Fruit fly (Drosophila melanogaster) whole organism, wandering third instar larva: Measurements from ENCODE around the gene Dbct.

Source experiments
- Abd-B ChIP-seq: fragments of >200 bp; optimal IDR thresholded peaks from 2 replicates; lab custom pipeline; 2017; ENCODE audit warnings: missing biosample characterization, missing genetic modification characterization
- CG32264 ChIP-seq: fragments of 200-800 bp; sonication (Bioruptor generic); optimal IDR thresholded peaks from 2 replicates; lab custom pipeline; 2016; ENCODE audit warnings: missing biosample characterization, missing genetic modification characterization
- CG9705 ChIP-seq: fragments of 200-800 bp; sonication (Bioruptor generic); optimal IDR thresholded peaks from 2 replicates; lab custom pipeline; 2018; ENCODE audit warnings: missing biosample characterization, mild to moderate bottlenecking, missing genetic modification characterization
- CrebA ChIP-seq: fragments of 200-800 bp; sonication (Bioruptor generic); optimal IDR thresholded peaks from 2 replicates; lab custom pipeline; 2016; ENCODE audit warnings: missing biosample characterization, mild to moderate bottlenecking, missing genetic modification characterization, borderline replicate concordance
- Dfd ChIP-seq: fragments of >200 bp; optimal IDR thresholded peaks from 2 replicates; lab custom pipeline; 2017; ENCODE audit warnings: missing biosample characterization, missing genetic modification characterization
- Dif ChIP-seq: fragments of 200-275, 200-300 bp; sonication (Bioruptor generic); optimal IDR thresholded peaks from 2 replicates; lab custom pipeline; 2018; ENCODE audit warnings: missing biosample characterization, missing genetic modification characterization; ENCODE audit not compliant: partially characterized antibody
- GATAd ChIP-seq: sonication (Bioruptor generic); optimal IDR thresholded peaks from 2 replicates; lab custom pipeline; 2016; ENCODE audit warnings: missing biosample characterization, missing genetic modification characterization
- HLH106 ChIP-seq: fragments of 200-800 bp; optimal IDR thresholded peaks from 3 replicates; lab custom pipeline; 2019; ENCODE audit warnings: missing biosample characterization, mild to moderate bottlenecking, missing genetic modification characterization, moderate library complexity
- Hnf4 ChIP-seq: fragments of 200-800 bp; sonication (Bioruptor generic); optimal IDR thresholded peaks from 2 replicates; lab custom pipeline; 2016; ENCODE audit warnings: missing biosample characterization, mild to moderate bottlenecking, missing genetic modification characterization
- Hr78 ChIP-seq: fragments of >200 bp; optimal IDR thresholded peaks from 2 replicates; lab custom pipeline; 2017; ENCODE audit warnings: missing biosample characterization, missing genetic modification characterization
- Hr83 ChIP-seq: fragments of 200-300 bp; sonication (Bioruptor generic); optimal IDR thresholded peaks from 2 replicates; lab custom pipeline; 2016; ENCODE audit warnings: missing biosample characterization, mild to moderate bottlenecking, missing genetic modification characterization, moderate library complexity; ENCODE audit not compliant: poor library complexity, severe bottlenecking
- Jra ChIP-seq: sonication (Bioruptor generic); optimal IDR thresholded peaks from 2 replicates; lab custom pipeline; 2016; ENCODE audit warnings: missing biosample characterization, missing genetic modification characterization
- Mio ChIP-seq: sonication (Bioruptor generic); optimal IDR thresholded peaks from 2 replicates; lab custom pipeline; 2016; ENCODE audit warnings: missing biosample characterization, missing genetic modification characterization
- Myc ChIP-seq: fragments of >200 bp; optimal IDR thresholded peaks from 2 replicates; lab custom pipeline; 2017
- OdsH ChIP-seq: fragments of 200-800 bp; sonication (Bioruptor generic); optimal IDR thresholded peaks from 2 replicates; lab custom pipeline; 2016; ENCODE audit warnings: missing biosample characterization, mild to moderate bottlenecking, missing genetic modification characterization
- Rel ChIP-seq, 2 experiments: fragments of 200-800 bp; sonication (Bioruptor generic) in 1 of 2; optimal IDR thresholded peaks; 2 replicates in 1 of 2; 3 replicates in 1 of 2; lab custom pipeline; 2016 to 2019; ENCODE audit warnings: mild to moderate bottlenecking in 2 of 2, missing biosample characterization in 2 of 2, missing genetic modification characterization in 2 of 2, moderate library complexity in 1 of 2
- Sp1 ChIP-seq: fragments of 200-800 bp; sonication (Bioruptor generic); optimal IDR thresholded peaks from 3 replicates; lab custom pipeline; 2019; ENCODE audit warnings: missing biosample characterization, mild to moderate bottlenecking, missing genetic modification characterization, moderate library complexity
- Vsx2 ChIP-seq: fragments of 200-300, 225-300 bp; sonication (Bioruptor generic); optimal IDR thresholded peaks from 2 replicates; lab custom pipeline; 2018; ENCODE audit warnings: missing biosample characterization, missing genetic modification characterization; ENCODE audit not compliant: partially characterized antibody
- br ChIP-seq: fragments of 200-800 bp; sonication (Bioruptor generic); optimal IDR thresholded peaks from 2 replicates; lab custom pipeline; 2016; ENCODE audit warnings: missing biosample characterization, missing genetic modification characterization
- brk ChIP-seq: fragments of 200-800 bp; sonication (Bioruptor generic); optimal IDR thresholded peaks from 2 replicates; lab custom pipeline; 2016; ENCODE audit warnings: missing biosample characterization, mild to moderate bottlenecking, missing genetic modification characterization
- dl ChIP-seq, 2 experiments: fragments of 175-275, 200-275 bp in 1 of 2; fragments of 200-275 bp in 1 of 2; sonication (Bioruptor generic); optimal IDR thresholded peaks; lab custom pipeline; 2018; ENCODE audit warnings: mild to moderate bottlenecking in 2 of 2, missing biosample characterization in 2 of 2, missing genetic modification characterization in 2 of 2, moderate library complexity in 2 of 2; ENCODE audit not compliant: partially characterized antibody in 2 of 2, insufficient read depth in 1 of 2
- dmrt93B ChIP-seq: fragments of 200-800 bp; sonication (Bioruptor generic); optimal IDR thresholded peaks from 2 replicates; lab custom pipeline; 2018; ENCODE audit warnings: missing biosample characterization, mild to moderate bottlenecking, missing genetic modification characterization
- dsf ChIP-seq: sonication (Bioruptor generic); optimal IDR thresholded peaks from 2 replicates; lab custom pipeline; 2016; ENCODE audit warnings: missing biosample characterization, missing genetic modification characterization, borderline replicate concordance
- ey ChIP-seq: fragments of 200-800 bp; sonication (Bioruptor generic); optimal IDR thresholded peaks from 2 replicates; lab custom pipeline; 2016; ENCODE audit warnings: missing biosample characterization, missing genetic modification characterization
- foxo ChIP-seq, 2 experiments: fragments of 200-800 bp; sonication (Bioruptor generic); optimal IDR thresholded peaks; 2 replicates in 1 of 2; 3 replicates in 1 of 2; lab custom pipeline; 2016 to 2017; ENCODE audit warnings: missing biosample characterization in 2 of 2, missing genetic modification characterization in 2 of 2
- fru ChIP-seq: fragments of 200-800 bp; sonication (Bioruptor generic); optimal IDR thresholded peaks from 3 replicates; lab custom pipeline; 2016; ENCODE audit warnings: missing biosample characterization, mild to moderate bottlenecking, missing genetic modification characterization
- h ChIP-seq: fragments of 200-800 bp; sonication (Bioruptor generic); optimal IDR thresholded peaks from 3 replicates; lab custom pipeline; 2016; ENCODE audit warnings: missing biosample characterization, mild to moderate bottlenecking, missing genetic modification characterization
- jim ChIP-seq: fragments of 175-275, 200-325 bp; sonication (Bioruptor generic); optimal IDR thresholded peaks from 2 replicates; lab custom pipeline; 2016; ENCODE audit warnings: missing biosample characterization, mild to moderate bottlenecking, missing genetic modification characterization
- lola ChIP-seq: fragments of >200 bp; optimal IDR thresholded peaks from 2 replicates; lab custom pipeline; 2017; ENCODE audit warnings: missing biosample characterization, missing genetic modification characterization
- pan ChIP-seq: fragments of >200 bp; optimal IDR thresholded peaks from 2 replicates; lab custom pipeline; 2017
- psq ChIP-seq: fragments of 200-800 bp; sonication (Bioruptor generic); optimal IDR thresholded peaks from 3 replicates; lab custom pipeline; 2017; ENCODE audit warnings: missing biosample characterization, mild to moderate bottlenecking, missing genetic modification characterization, moderate library complexity
- rgr ChIP-seq: fragments of 200-800 bp; sonication (Bioruptor generic); optimal IDR thresholded peaks from 3 replicates; lab custom pipeline; 2016; ENCODE audit warnings: missing biosample characterization, mild to moderate bottlenecking, missing genetic modification characterization
- sv ChIP-seq: fragments of 200-800 bp; sonication (Bioruptor generic); optimal IDR thresholded peaks from 3 replicates; lab custom pipeline; 2016; ENCODE audit warnings: missing biosample characterization, missing genetic modification characterization
- tai ChIP-seq: sonication (Bioruptor generic); optimal IDR thresholded peaks from 2 replicates; lab custom pipeline; 2016; ENCODE audit warnings: missing biosample characterization, missing genetic modification characterization
- usp ChIP-seq: fragments of >200 bp; optimal IDR thresholded peaks from 2 replicates; lab custom pipeline; 2017; ENCODE audit warnings: missing biosample characterization, missing genetic modification characterization
- woc ChIP-seq: sonication (Bioruptor generic); optimal IDR thresholded peaks from 2 replicates; lab custom pipeline; 2016; ENCODE audit warnings: missing biosample characterization, mild to moderate bottlenecking, missing genetic modification characterization

Dbct gene

dm6 chrX:15069417-15069896, 16.5 kb upstream of the Dbct start (continued):
- TF ChIP-seq GATAd (no peak), Dfd (GFP tag; lab: Kevin White, UChicago) (no peak)

- no peak for TF ChIP-seq Myc (lab: Kevin White, UChicago)
- TF ChIP-seq CG32264 (GFP tag; lab: Kevin White, UChicago), result no peak
- no peak for TF ChIP-seq dl (GFP tag; optimal IDR thresholded peaks at IDR 0.05; lab: Kevin White, UChicago; ENCODE audit: insufficient read depth in 1 of 2, partially characterized antibody in 2 of 2)
- no peak for TF ChIP-seq pan (lab: Kevin White, UChicago)
- TF ChIP-seq brk (GFP tag; lab: Kevin White, UChicago), result peak; percentile 45
- no peak for TF ChIP-seq h
- no peak for TF ChIP-seq CrebA
- peak; percentile 39 for TF ChIP-seq fru (GFP tag; lab: Kevin White, UChicago)
- TF ChIP-seq woc (GFP tag; lab: Kevin White, UChicago), result peak; percentile 58
- no peak for TF ChIP-seq dmrt93B (GFP tag; lab: Kevin White, UChicago)
Observed at dm6 chrX:15070137-15070536, 15.8 kb upstream of the Dbct start.

- TF ChIP-seq ey (GFP tag; lab: Kevin White, UChicago), result peak; percentile 24
- TF ChIP-seq Sp1 (GFP tag; lab: Kevin White, UChicago), result peak; percentile 38
- peak; percentile 29 for TF ChIP-seq psq (GFP tag; lab: Kevin White, UChicago)
- TF ChIP-seq Hnf4 (GFP tag; lab: Kevin White, UChicago), result peak; percentile 71
- peak; percentile 13 for TF ChIP-seq rgr (GFP tag; lab: Kevin White, UChicago)
- peak in 1 of 2 experiments; percentile 41 for TF ChIP-seq foxo (GFP tag; optimal IDR thresholded peaks at IDR 0.05; lab: Kevin White, UChicago)
- peak; percentile 62 for TF ChIP-seq brk (GFP tag; lab: Kevin White, UChicago)
- peak; percentile 76 for TF ChIP-seq Hr83 (GFP tag; lab: Kevin White, UChicago)
- TF ChIP-seq fru (GFP tag; lab: Kevin White, UChicago), result peak; percentile 25
- peak; percentile 58 for TF ChIP-seq h
- TF ChIP-seq sv, result no peak
- TF ChIP-seq Rel (GFP tag; optimal IDR thresholded peaks at IDR 0.05; lab: Kevin White, UChicago), result peak; percentile 22
- TF ChIP-seq Rel (tag; optimal IDR thresholded peaks at IDR 0.05; lab: Kevin White, UChicago), result peak; percentile 38
- TF ChIP-seq dl (GFP tag; optimal IDR thresholded peaks at IDR 0.05; lab: Kevin White, UChicago; ENCODE audit: insufficient read depth in 1 of 2, partially characterized antibody in 2 of 2), result peak in 1 of 2 experiments; percentile 7
- TF ChIP-seq OdsH (GFP tag; lab: Kevin White, UChicago), result no peak
- peak; percentile 6 for TF ChIP-seq CrebA
- no peak for TF ChIP-seq lola (GFP tag; lab: Kevin White, UChicago)
Observed at dm6 chrX:15070811-15071479, 15.0 kb upstream of the Dbct start.

- TF ChIP-seq foxo (GFP tag; optimal IDR thresholded peaks at IDR 0.05; lab: Kevin White, UChicago) (peak in 1 of 2 experiments; percentile 90), brk (GFP tag; lab: Kevin White, UChicago) (peak; percentile 65), Hr83 (GFP tag; lab: Kevin White, UChicago) (peak; percentile 64), Abd-B (no peak), h (peak; percentile 86), lola (GFP tag; lab: Kevin White, UChicago) (no peak), Sp1 (GFP tag; lab: Kevin White, UChicago) (peak; percentile 76), sv (peak; percentile 91), Hr78 (GFP tag; lab: Kevin White, UChicago) (no peak), HLH106 (tag; lab: Kevin White, UChicago) (peak; percentile 70), CG9705 (peak; percentile 47), pan (lab: Kevin White, UChicago) (no peak), CG32264 (GFP tag; lab: Kevin White, UChicago) (peak; percentile 10), Hnf4 (GFP tag; lab: Kevin White, UChicago) (peak; percentile 87), dmrt93B (GFP tag; lab: Kevin White, UChicago) (peak; percentile 49), dl (GFP tag; optimal IDR thresholded peaks at IDR 0.05; lab: Kevin White, UChicago; ENCODE audit: insufficient read depth in 1 of 2, partially characterized antibody in 2 of 2) (no peak), usp (GFP tag; lab: Kevin White, UChicago) (no peak), CrebA (no peak), Mio (GFP tag; lab: Kevin White, UChicago) (peak; percentile 31), Rel (GFP tag; optimal IDR thresholded peaks at IDR 0.05; lab: Kevin White, UChicago) (no peak), Rel (tag; optimal IDR thresholded peaks at IDR 0.05; lab: Kevin White, UChicago) (no peak), dsf (GFP tag; lab: Kevin White, UChicago) (no peak), Dfd (GFP tag; lab: Kevin White, UChicago) (no peak), Vsx2 (GFP tag; lab: Kevin White, UChicago) (no peak), Dif (GFP tag; lab: Kevin White, UChicago) (no peak), br (peak; percentile 88), jim (GFP tag; lab: Kevin White, UChicago) (peak; percentile 56), GATAd (peak; percentile 50), Jra (GFP tag; lab: Kevin White, UChicago) (peak; percentile 70), tai (GFP tag; lab: Kevin White, UChicago) (peak; percentile 70), fru (GFP tag; lab: Kevin White, UChicago) (peak; percentile 90), rgr (GFP tag; lab: Kevin White, UChicago) (peak; percentile 85), ey (GFP tag; lab: Kevin White, UChicago) (peak; percentile 85), psq (GFP tag; lab: Kevin White, UChicago) (peak; percentile 65), OdsH (GFP tag; lab: Kevin White, UChicago) (peak; percentile 72)
Observed at dm6 chrX:15074646-15075351, 11.1 kb upstream of the Dbct start.
